Fruit fly (Drosophila melanogaster) whole organism, embryonic: ENCODE data around the gene CG13603.

ENCODE experiments used
- Blimp-1 ChIP-seq: fragments of 200-800 bp; sonication (Bioruptor generic); optimal IDR thresholded peaks from 3 replicates; lab custom pipeline; 2018; ENCODE audit warnings: missing biosample characterization, missing genetic modification characterization, mild to moderate bottlenecking, moderate library complexity, missing genetic modification reagents
- CG10267 ChIP-seq: fragments of 200-800 bp; sonication (Bioruptor generic); optimal IDR thresholded peaks from 2 replicates; lab custom pipeline; 2018; ENCODE audit warnings: missing biosample characterization, mild to moderate bottlenecking, missing genetic modification characterization, moderate library complexity
- CG10979 ChIP-seq: fragments of 200-800 bp; sonication (Bioruptor generic); optimal IDR thresholded peaks from 2 replicates; lab custom pipeline; 2018; ENCODE audit warnings: missing biosample characterization, mild to moderate bottlenecking, missing genetic modification characterization, moderate library complexity
- CG11695 ChIP-seq: fragments of 200-800 bp; sonication (Bioruptor generic); IDR thresholded peaks from 3 replicates; pipeline ENCODE4 v1.3.6; 2022; ENCODE audit warnings: missing biosample characterization, missing genetic modification characterization
- CG12104 ChIP-seq: fragments of 200-800 bp; sonication (Bioruptor generic); optimal IDR thresholded peaks from 3 replicates; lab custom pipeline; 2016; ENCODE audit warnings: missing biosample characterization, missing genetic modification characterization
- CG13624 ChIP-seq: fragments of 200-800 bp; sonication (Bioruptor generic); optimal IDR thresholded peaks from 2 replicates; lab custom pipeline; 2016; ENCODE audit warnings: missing biosample characterization, missing genetic modification characterization
- CG14441 ChIP-seq: fragments of 200-800 bp; sonication (Bioruptor generic); IDR thresholded peaks from 2 replicates; pipeline ENCODE4 v1.3.6; 2022; ENCODE audit warnings: missing biosample characterization, missing genetic modification characterization
- CG14710 ChIP-seq: fragments of 200-800 bp; sonication (Bioruptor generic); optimal IDR thresholded peaks from 3 replicates; lab custom pipeline; 2019; ENCODE audit warnings: missing biosample characterization, mild to moderate bottlenecking, missing genetic modification characterization, moderate library complexity
- CG14965 ChIP-seq: fragments of 200-800 bp; sonication (Bioruptor generic); optimal IDR thresholded peaks from 2 replicates; lab custom pipeline; 2016; ENCODE audit warnings: missing biosample characterization, missing genetic modification characterization, borderline replicate concordance
- CG15011 ChIP-seq: fragments of 200-800 bp; sonication (Bioruptor generic); optimal IDR thresholded peaks from 3 replicates; lab custom pipeline; 2018; ENCODE audit warnings: missing biosample characterization, mild to moderate bottlenecking, missing genetic modification characterization
- CG15514 ChIP-seq: fragments of 200-800 bp; sonication (Bioruptor generic); optimal IDR thresholded peaks from 3 replicates; lab custom pipeline; 2017; ENCODE audit warnings: missing biosample characterization, missing genetic modification characterization, mild to moderate bottlenecking, moderate library complexity, missing genetic modification reagents
- CG17328 ChIP-seq: fragments of 200-800 bp; sonication (Bioruptor generic); IDR thresholded peaks from 2 replicates; pipeline ENCODE4 v1.3.6; 2022; ENCODE audit warnings: missing biosample characterization, missing genetic modification characterization
- CG17359 ChIP-seq: fragments of 200-800 bp; sonication (Bioruptor generic); optimal IDR thresholded peaks from 3 replicates; lab custom pipeline; 2018; ENCODE audit warnings: missing biosample characterization, mild to moderate bottlenecking, missing genetic modification characterization, moderate library complexity
- CG2129 ChIP-seq: fragments of 200-800 bp; sonication (Bioruptor generic); IDR thresholded peaks from 2 replicates; pipeline ENCODE4 v1.3.6; 2022; ENCODE audit warnings: missing biosample characterization, missing genetic modification characterization; ENCODE audit not compliant: partially characterized antibody
- CG31224 ChIP-seq: fragments of 200-800 bp; sonication (Bioruptor generic); IDR thresholded peaks from 2 replicates; pipeline ENCODE4 v1.3.6; 2022; ENCODE audit warnings: missing biosample characterization, missing genetic modification characterization
- CG3281 ChIP-seq: fragments of 200-800 bp; sonication (Bioruptor generic); optimal IDR thresholded peaks from 3 replicates; lab custom pipeline; 2017; ENCODE audit warnings: missing biosample characterization, mild to moderate bottlenecking, missing genetic modification characterization
- CG33557 ChIP-seq: fragments of 200-800 bp; sonication (Bioruptor generic); optimal IDR thresholded peaks from 2 replicates; lab custom pipeline; 2019; ENCODE audit warnings: missing biosample characterization, mild to moderate bottlenecking, missing genetic modification characterization, moderate library complexity
- CG4617 ChIP-seq: fragments of 200-800 bp; sonication (Bioruptor generic); optimal IDR thresholded peaks from 3 replicates; lab custom pipeline; 2016; ENCODE audit warnings: missing biosample characterization, missing genetic modification characterization, borderline replicate concordance
- CG4854 ChIP-seq: fragments of 200-800 bp; sonication (Bioruptor generic); optimal IDR thresholded peaks from 2 replicates; lab custom pipeline; 2016; ENCODE audit warnings: missing biosample characterization, missing genetic modification characterization, inconsistent platforms
- CG8281 ChIP-seq: fragments of 200-800 bp; sonication (Bioruptor generic); optimal IDR thresholded peaks from 2 replicates; lab custom pipeline; 2018; ENCODE audit warnings: missing biosample characterization, mild to moderate bottlenecking, missing genetic modification characterization, moderate library complexity
- CG9932 ChIP-seq: fragments of 200-800 bp; sonication (Bioruptor generic); IDR thresholded peaks from 2 replicates; pipeline ENCODE4 v1.3.6; 2022; ENCODE audit warnings: missing biosample characterization, missing genetic modification characterization
- D19B ChIP-seq: fragments of 200-800 bp; sonication (Bioruptor generic); optimal IDR thresholded peaks from 2 replicates; lab custom pipeline; 2017; ENCODE audit warnings: missing biosample characterization, mild to moderate bottlenecking, missing genetic modification characterization
- Dll ChIP-seq: fragments of 200-800 bp; sonication (Bioruptor generic); IDR thresholded peaks from 4 replicates; pipeline ENCODE4 v1.3.6; 2022; ENCODE audit warnings: missing biosample characterization, missing genetic modification characterization; ENCODE audit not compliant: partially characterized antibody
- Doc2 ChIP-seq: fragments of 200-800 bp; sonication (Bioruptor generic); IDR thresholded peaks from 2 replicates; pipeline ENCODE4 v1.3.6; 2022; ENCODE audit warnings: missing biosample characterization, missing genetic modification characterization
- Eip74EF ChIP-seq, 2 experiments: fragments of 200-800 bp in 1 of 2; fragments of >200 bp in 1 of 2; sonication (Bioruptor generic) in 1 of 2; optimal IDR thresholded peaks; 2 replicates each; lab custom pipeline; 2017 to 2019; ENCODE audit warnings: missing biosample characterization in 2 of 2, missing genetic modification characterization in 2 of 2, mild to moderate bottlenecking in 1 of 2, moderate library complexity in 1 of 2
- HHEX ChIP-seq: fragments of 200-800 bp; sonication (Bioruptor generic); optimal IDR thresholded peaks from 3 replicates; lab custom pipeline; 2017; ENCODE audit warnings: missing biosample characterization, mild to moderate bottlenecking, missing genetic modification characterization, missing genetic modification reagents
- Hr3 ChIP-seq: fragments of 200-800 bp; sonication (Bioruptor generic); optimal IDR thresholded peaks from 3 replicates; lab custom pipeline; 2016; ENCODE audit warnings: missing biosample characterization, missing genetic modification characterization
- Hr51 ChIP-seq, 2 experiments: fragments of 200-800 bp; sonication (Bioruptor generic); optimal IDR thresholded peaks; 2 replicates in 1 of 2; 3 replicates in 1 of 2; lab custom pipeline; 2016 to 2018; ENCODE audit warnings: missing biosample characterization in 2 of 2, missing genetic modification characterization in 2 of 2, mild to moderate bottlenecking in 1 of 2, moderate library complexity in 1 of 2
- Lim3 ChIP-seq: fragments of 200-800 bp; sonication (Bioruptor generic); IDR thresholded peaks from 2 replicates; pipeline ENCODE4 v1.3.6; 2022; ENCODE audit warnings: missing biosample characterization, missing genetic modification characterization
- MBD-R2 ChIP-seq: fragments of 200-800 bp; sonication (Bioruptor generic); IDR thresholded peaks from 2 replicates; pipeline ENCODE4 v1.3.6; 2022; ENCODE audit warnings: missing biosample characterization, missing genetic modification characterization
- Meics ChIP-seq: fragments of 200-800 bp; sonication (Bioruptor generic); optimal IDR thresholded peaks from 2 replicates; lab custom pipeline; 2017; ENCODE audit warnings: missing biosample characterization, mild to moderate bottlenecking, missing genetic modification characterization
- Myb ChIP-seq: fragments of 200-800 bp; sonication (Bioruptor generic); optimal IDR thresholded peaks from 2 replicates; lab custom pipeline; 2016; ENCODE audit warnings: missing biosample characterization, missing genetic modification characterization
- NFAT ChIP-seq: fragments of 200-800 bp; sonication (Bioruptor generic); IDR thresholded peaks from 2 replicates; pipeline ENCODE4 v1.3.6; 2022; ENCODE audit warnings: missing biosample characterization, missing genetic modification characterization
- Nf-YA ChIP-seq: fragments of 200-800 bp; sonication (Bioruptor generic); IDR thresholded peaks from 2 replicates; pipeline ENCODE4 v1.3.6; 2022; ENCODE audit warnings: missing biosample characterization, missing genetic modification characterization
- Pdp1 ChIP-seq, 2 experiments: fragments of 200-800 bp; sonication (Bioruptor generic); optimal IDR thresholded peaks; 3 replicates each; lab custom pipeline; 2016; ENCODE audit warnings: missing biosample characterization in 2 of 2, missing genetic modification characterization in 2 of 2, mild to moderate bottlenecking in 1 of 2, moderate library complexity in 1 of 2
- TFAM ChIP-seq: fragments of 200-800 bp; sonication (Bioruptor generic); optimal IDR thresholded peaks from 2 replicates; lab custom pipeline; 2017; ENCODE audit warnings: missing biosample characterization, missing genetic modification characterization, inconsistent platforms
- Tbp ChIP-seq: fragments of >200 bp; optimal IDR thresholded peaks from 2 replicates; lab custom pipeline; 2018; ENCODE audit warnings: missing biosample characterization, missing genetic modification characterization
- cato ChIP-seq: fragments of 200-800 bp; sonication (Bioruptor generic); optimal IDR thresholded peaks from 2 replicates; lab custom pipeline; 2016; ENCODE audit warnings: missing biosample characterization, missing genetic modification characterization, borderline replicate concordance
- chinmo ChIP-seq: fragments of 200-800 bp; sonication (Bioruptor generic); IDR thresholded peaks from 4 replicates; pipeline ENCODE4 v1.3.6; 2022; ENCODE audit warnings: missing biosample characterization, missing genetic modification characterization; ENCODE audit not compliant: partially characterized antibody
- crol ChIP-seq: fragments of 200-800 bp; sonication (Bioruptor generic); IDR thresholded peaks from 2 replicates; pipeline ENCODE4 v1.3.6; 2022; ENCODE audit warnings: missing biosample characterization, missing genetic modification characterization
- da ChIP-seq: fragments of 200-800 bp; sonication (Bioruptor generic); optimal IDR thresholded peaks from 2 replicates; lab custom pipeline; 2016; ENCODE audit warnings: missing biosample characterization, missing genetic modification characterization
- fu2 ChIP-seq: fragments of 200-800 bp; sonication (Bioruptor generic); optimal IDR thresholded peaks from 2 replicates; lab custom pipeline; 2016; ENCODE audit warnings: missing biosample characterization, missing genetic modification characterization
- hth ChIP-seq: fragments of >200 bp; optimal IDR thresholded peaks from 2 replicates; lab custom pipeline; 2017; ENCODE audit warnings: inconsistent platforms
- ken ChIP-seq: fragments of 200-800 bp; sonication (Bioruptor generic); IDR thresholded peaks from 3 replicates; pipeline ENCODE4 v1.3.6; 2022; ENCODE audit warnings: missing biosample characterization, missing genetic modification characterization
- rib ChIP-seq: fragments of 200-800 bp; sonication (Bioruptor generic); IDR thresholded peaks from 2 replicates; pipeline ENCODE4 v1.3.6; 2022; ENCODE audit warnings: missing biosample characterization, missing genetic modification characterization
- run ChIP-seq: fragments of 200-800 bp; sonication (Bioruptor generic); optimal IDR thresholded peaks from 3 replicates; lab custom pipeline; 2018; ENCODE audit warnings: missing biosample characterization, mild to moderate bottlenecking, missing genetic modification characterization
- scrt ChIP-seq: fragments of 200-800 bp; sonication (Bioruptor generic); optimal IDR thresholded peaks from 2 replicates; lab custom pipeline; 2018; ENCODE audit warnings: missing biosample characterization, mild to moderate bottlenecking, missing genetic modification characterization, moderate library complexity
- sima ChIP-seq: fragments of 200-800 bp; sonication (Bioruptor generic); optimal IDR thresholded peaks from 2 replicates; lab custom pipeline; 2016; ENCODE audit warnings: missing biosample characterization, missing genetic modification characterization
- sug ChIP-seq: fragments of 200-800 bp; optimal IDR thresholded peaks from 2 replicates; lab custom pipeline; 2019; ENCODE audit warnings: missing biosample characterization, mild to moderate bottlenecking, missing genetic modification characterization, moderate library complexity

The CG13603 gene

DNA sequence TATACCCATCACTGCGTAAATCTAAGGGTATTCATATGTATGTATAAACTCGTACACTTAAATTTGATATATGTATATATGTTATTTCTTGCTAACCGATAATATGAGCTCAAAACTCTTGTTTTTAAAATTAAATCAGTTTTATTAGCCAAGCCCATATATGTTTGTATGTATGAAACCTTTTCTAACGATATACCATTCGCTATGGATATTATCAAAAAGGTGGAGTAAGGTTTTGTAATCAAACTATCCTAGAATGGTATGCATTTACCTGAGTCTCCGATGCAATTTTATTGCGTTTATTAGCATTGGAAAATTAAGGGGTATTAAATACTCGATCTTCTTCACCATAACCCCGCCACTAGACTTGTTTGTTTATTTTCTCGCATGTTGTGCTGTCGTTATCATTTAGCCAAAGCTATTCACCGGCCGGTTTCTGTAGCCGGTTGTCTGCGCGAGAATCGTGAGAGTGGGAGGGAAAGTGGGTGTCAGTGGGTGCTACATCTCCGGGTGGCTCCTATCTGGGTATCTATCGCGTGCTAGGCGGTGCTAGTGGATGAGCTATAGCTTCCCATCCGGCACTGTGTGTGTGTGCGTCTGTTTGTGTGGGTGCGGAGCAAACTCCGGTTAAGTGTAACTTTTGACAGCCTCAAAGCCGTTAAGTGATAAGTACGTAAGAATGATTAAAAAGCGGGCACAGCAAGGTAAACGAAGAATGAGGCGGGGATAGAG lies 21.6 kb upstream of the CG13603 start (continued):
- TF ChIP-seq CG4617 (GFP tag; lab: Kevin White, UChicago) = no peak
- TF ChIP-seq CG10267 (tag; lab: Kevin White, UChicago) = no peak
- no peak for TF ChIP-seq Tbp (GFP tag; lab: Kevin White, UChicago)
- TF ChIP-seq CG17328 (GFP tag; lab: Robert Waterston, UW) = no peak
- TF ChIP-seq scrt (GFP tag; lab: Kevin White, UChicago) = no peak
- no peak for TF ChIP-seq fu2 (GFP tag; lab: Kevin White, UChicago)
- no peak for TF ChIP-seq hth (lab: Kevin White, UChicago)
- peak; percentile 15; the same call in 1 of the 2 replicates for TF ChIP-seq MBD-R2 (GFP tag; lab: Robert Waterston, UW)
- TF ChIP-seq CG4854 = no peak
- no peak for TF ChIP-seq da (GFP tag; lab: Kevin White, UChicago)
- no peak for TF ChIP-seq Eip74EF (GFP tag; optimal IDR thresholded peaks at IDR 0.05; lab: Kevin White, UChicago)
- 0 out of 4 replicates have a peak, but pooled peaks have one; percentile 51 for TF ChIP-seq chinmo
- TF ChIP-seq CG14710 = no peak
- TF ChIP-seq Pdp1 (GFP tag; optimal IDR thresholded peaks at IDR 0.05; lab: Kevin White, UChicago) = peak in 1 of 2 experiments; percentile 30
- TF ChIP-seq Nf-YA = no peak
- no peak for TF ChIP-seq crol (GFP tag; lab: Robert Waterston, UW)
- no peak for TF ChIP-seq rib (GFP tag; lab: Robert Waterston, UW)
- TF ChIP-seq Doc2 (GFP tag; lab: Robert Waterston, UW) = no peak
- TF ChIP-seq run (tag; lab: Kevin White, UChicago) = no peak
- no peak for TF ChIP-seq Myb
- TF ChIP-seq Lim3 (GFP tag; lab: Robert Waterston, UW) = no peak
- peak; percentile 1 for TF ChIP-seq Blimp-1
- TF ChIP-seq CG13624 (GFP tag; lab: Kevin White, UChicago) = no peak
- no peak for TF ChIP-seq cato (GFP tag; lab: Kevin White, UChicago)
- TF ChIP-seq CG15514 = no peak
- peak; percentile 8 for TF ChIP-seq HHEX (GFP tag; lab: Kevin White, UChicago)
- no peak for TF ChIP-seq TFAM
- TF ChIP-seq CG10979 = peak; percentile 59
- TF ChIP-seq CG14441 (GFP tag; lab: Robert Waterston, UW) = no peak
- TF ChIP-seq Hr51 (GFP tag; optimal IDR thresholded peaks at IDR 0.05; lab: Kevin White, UChicago) = peak in 1 of 2 experiments; percentile 36
- TF ChIP-seq Meics (GFP tag; lab: Kevin White, UChicago) = peak; percentile 40
- no peak for TF ChIP-seq Dll (GFP tag; lab: Robert Waterston, UW)
- TF ChIP-seq CG12104 (GFP tag; lab: Kevin White, UChicago) = peak; percentile 15
- TF ChIP-seq CG2129 (GFP tag; lab: Robert Waterston, UW) = no peak
- no peak for TF ChIP-seq CG33557 (GFP tag; lab: Kevin White, UChicago)
- TF ChIP-seq CG14965 (GFP tag; lab: Kevin White, UChicago) = no peak
- no peak for TF ChIP-seq sima (GFP tag; lab: Kevin White, UChicago)
- no peak for TF ChIP-seq CG11695
- TF ChIP-seq Hr3 = peak; percentile 10
- no peak for TF ChIP-seq CG31224
- TF ChIP-seq CG9932 (GFP tag; lab: Robert Waterston, UW) = no peak
- no peak for TF ChIP-seq CG17359 (tag; lab: Kevin White, UChicago)
- no peak for TF ChIP-seq CG15011 (GFP tag; lab: Kevin White, UChicago)
- peak; percentile 49 for TF ChIP-seq sug (tag; lab: Kevin White, UChicago)
- TF ChIP-seq NFAT = no peak
- no peak for TF ChIP-seq ken (GFP tag; lab: Robert Waterston, UW)
- peak; percentile 94 for TF ChIP-seq D19B
- peak; percentile 1 for TF ChIP-seq CG3281
- TF ChIP-seq CG8281 (tag; lab: Kevin White, UChicago) = no peak
